Worm (Caenorhabditis elegans) whole organism, young adult: ENCODE data around the gene H12D21.10.

Experiments
- B0019.2 ChIP-seq: fragments of 200-800 bp; sonication (Bioruptor generic); conservative IDR thresholded peaks from 2 replicates; pipeline ENCODE4 v1.3.6; 2022; ENCODE audit warnings: missing genetic modification reagents, missing genetic modification characterization, missing compliant biosample characterization
- B0035.1 ChIP-seq: sonication (generic microtip); optimal IDR thresholded peaks from 2 replicates; lab custom pipeline; 2016; ENCODE audit warnings: missing genetic modification characterization, mild to moderate bottlenecking, missing compliant biosample characterization, missing genotype, missing genetic modification reagents
- D2030.7 ChIP-seq: fragments of 200-800 bp; sonication (Bioruptor generic); IDR thresholded peaks from 2 replicates; pipeline ENCODE4 v1.3.6; 2022; ENCODE audit warnings: missing genetic modification reagents, missing genetic modification characterization, missing compliant biosample characterization
- F49E8.2 ChIP-seq: sonication (generic microtip); optimal IDR thresholded peaks from 3 replicates; lab custom pipeline; 2017; ENCODE audit warnings: missing genetic modification characterization, mild to moderate bottlenecking, missing compliant biosample characterization, antibody characterized with exemption, moderate library complexity; ENCODE audit not compliant: insufficient read depth
- F57C9.4 ChIP-seq: sonication (generic microtip); optimal IDR thresholded peaks from 2 replicates; lab custom pipeline; 2017; ENCODE audit warnings: mild to moderate bottlenecking, missing genetic modification characterization, missing compliant biosample characterization
- K12H6.12 ChIP-seq: fragments of 200-800 bp; sonication (Bioruptor generic); optimal IDR thresholded peaks from 2 replicates; lab custom pipeline; 2018; ENCODE audit warnings: mild to moderate bottlenecking, missing genetic modification characterization, missing compliant biosample characterization
- Y53G8AR.9 ChIP-seq: fragments of 200-800 bp; sonication (Bioruptor generic); conservative IDR thresholded peaks from 2 replicates; pipeline ENCODE4 v1.3.6; 2022; ENCODE audit warnings: missing genetic modification reagents, missing genetic modification characterization, missing compliant biosample characterization
- Y79H2A.3 ChIP-seq: fragments of 200-800 bp; sonication (Bioruptor generic); conservative IDR thresholded peaks from 2 replicates; pipeline ENCODE4 v1.3.6; 2022; ENCODE audit warnings: missing genetic modification reagents, missing genetic modification characterization, missing compliant biosample characterization
- akir-1 ChIP-seq: fragments of 200-800 bp; sonication (Bioruptor generic); optimal IDR thresholded peaks from 2 replicates; lab custom pipeline; 2018; ENCODE audit warnings: mild to moderate bottlenecking, missing genetic modification characterization, moderate library complexity, missing compliant biosample characterization
- aptf-3 ChIP-seq: fragments of 200-800 bp; sonication (Bioruptor generic); IDR thresholded peaks from 2 replicates; pipeline ENCODE4 v1.3.6; 2022; ENCODE audit warnings: missing genetic modification characterization, missing compliant biosample characterization
- ccch-3 ChIP-seq: fragments of 200-800 bp; sonication (Bioruptor generic); optimal IDR thresholded peaks from 2 replicates; lab custom pipeline; 2018; ENCODE audit warnings: mild to moderate bottlenecking, missing genetic modification characterization, missing compliant biosample characterization
- ceh-79 ChIP-seq: sonication (generic microtip); optimal IDR thresholded peaks from 2 replicates; lab custom pipeline; 2017; ENCODE audit warnings: mild to moderate bottlenecking, missing genetic modification characterization, missing compliant biosample characterization
- ceh-91 ChIP-seq: fragments of 200-800 bp; sonication (Bioruptor generic); IDR thresholded peaks from 2 replicates; pipeline ENCODE4 v1.3.6; 2022; ENCODE audit warnings: missing genetic modification reagents, missing genetic modification characterization, missing compliant biosample characterization
- chd-7 ChIP-seq: sonication (generic microtip); optimal IDR thresholded peaks from 2 replicates; lab custom pipeline; 2016; ENCODE audit warnings: mild to moderate bottlenecking, missing genetic modification characterization, moderate library complexity, missing compliant biosample characterization
- dox-1 ChIP-seq: fragments of 200-800 bp; sonication (Bioruptor generic); IDR thresholded peaks from 2 replicates; pipeline ENCODE4 v1.3.6; 2022; ENCODE audit warnings: missing genetic modification reagents, missing genetic modification characterization, missing compliant biosample characterization
- dpl-1 ChIP-seq: fragments of 150-350 bp; optimal IDR thresholded peaks from 2 replicates; lab custom pipeline; 2014; ENCODE audit warnings: missing biosample characterization, missing genetic modification reagents, missing genetic modification characterization
- egl-44 ChIP-seq: fragments of 200-800 bp; sonication (Bioruptor generic); IDR thresholded peaks from 2 replicates; pipeline ENCODE4 v1.3.6; 2022; ENCODE audit warnings: missing genetic modification reagents, missing genetic modification characterization, missing compliant biosample characterization
- egrh-3 ChIP-seq: fragments of 200-800 bp; sonication (Bioruptor generic); IDR thresholded peaks from 2 replicates; pipeline ENCODE4 v1.3.6; 2022; ENCODE audit warnings: missing genetic modification reagents, missing genetic modification characterization, missing compliant biosample characterization
- him-1 ChIP-seq: sonication (generic microtip); optimal IDR thresholded peaks from 2 replicates; lab custom pipeline; 2016; ENCODE audit warnings: missing genotype, missing genetic modification reagents, missing genetic modification characterization, missing compliant biosample characterization
- hlh-12 ChIP-seq: sonication (generic microtip); optimal IDR thresholded peaks from 2 replicates; lab custom pipeline; 2016; ENCODE audit warnings: missing genetic modification characterization, missing compliant biosample characterization
- hlh-26 ChIP-seq: fragments of 200-800 bp; sonication (Bioruptor generic); conservative IDR thresholded peaks from 2 replicates; pipeline ENCODE4 v1.3.6; 2022; ENCODE audit warnings: missing genetic modification reagents, missing genetic modification characterization, missing compliant biosample characterization
- hmg-20 ChIP-seq: fragments of 200-800 bp; sonication (Bioruptor generic); IDR thresholded peaks from 2 replicates; pipeline ENCODE4 v1.3.6; 2022; ENCODE audit warnings: missing genetic modification reagents, missing genetic modification characterization, missing compliant biosample characterization
- lin-35 ChIP-seq, 3 experiments: fragments of 150-350 bp in 2 of 3; sonication (generic microtip) in 1 of 3; optimal IDR thresholded peaks; 2 replicates each; lab custom pipeline; 2014 to 2018; ENCODE audit warnings: missing biosample characterization in 3 of 3, missing genetic modification characterization in 3 of 3, missing genetic modification reagents in 3 of 3
- lir-1 ChIP-seq: fragments of 200-800 bp; sonication (Bioruptor generic); conservative IDR thresholded peaks from 2 replicates; pipeline ENCODE4 v1.3.6; 2022; ENCODE audit warnings: missing genetic modification reagents, missing genetic modification characterization, missing compliant biosample characterization
- nfya-1 ChIP-seq: sonication (generic microtip); optimal IDR thresholded peaks from 2 replicates; lab custom pipeline; 2017; ENCODE audit warnings: antibody characterized with exemption, missing compliant biosample characterization, missing genetic modification characterization, borderline replicate concordance; ENCODE audit not compliant: insufficient read depth
- nfya-2 ChIP-seq: fragments of 200-800 bp; sonication (Bioruptor generic); IDR thresholded peaks from 2 replicates; pipeline ENCODE4 v1.3.6; 2022; ENCODE audit warnings: missing genetic modification reagents, missing genetic modification characterization, missing compliant biosample characterization
- nfyb-1 ChIP-seq: fragments of 200-800 bp; sonication (Bioruptor generic); IDR thresholded peaks from 2 replicates; pipeline ENCODE4 v1.3.6; 2022; ENCODE audit warnings: missing genetic modification reagents, missing genetic modification characterization, missing compliant biosample characterization
- nhr-179 ChIP-seq: sonication (generic microtip); optimal IDR thresholded peaks from 2 replicates; lab custom pipeline; 2016; ENCODE audit warnings: mild to moderate bottlenecking, missing genetic modification characterization, missing compliant biosample characterization
- nhr-80 ChIP-seq: sonication (generic microtip); optimal IDR thresholded peaks from 2 replicates; lab custom pipeline; 2016; ENCODE audit warnings: missing genetic modification characterization, missing compliant biosample characterization
- rec-8 ChIP-seq, 2 experiments: sonication (generic microtip); optimal IDR thresholded peaks; 2 replicates each; lab custom pipeline; 2016; ENCODE audit warnings: mild to moderate bottlenecking in 2 of 2, missing genetic modification characterization in 2 of 2, missing genetic modification reagents in 2 of 2, missing genotype in 2 of 2, missing biosample characterization in 1 of 2, missing compliant biosample characterization in 1 of 2, moderate library complexity in 1 of 2
- snpc-3.4 ChIP-seq: sonication (generic microtip); optimal IDR thresholded peaks from 2 replicates; lab custom pipeline; 2017; ENCODE audit warnings: missing genetic modification characterization, mild to moderate bottlenecking, missing compliant biosample characterization, antibody characterized with exemption, moderate library complexity, missing genotype, missing genetic modification reagents
- somi-1 ChIP-seq: fragments of 200-800 bp; sonication (Bioruptor generic); optimal IDR thresholded peaks from 2 replicates; lab custom pipeline; 2018; ENCODE audit warnings: mild to moderate bottlenecking, missing genetic modification characterization, missing compliant biosample characterization
- unc-130 ChIP-seq: sonication (generic microtip); optimal IDR thresholded peaks from 2 replicates; lab custom pipeline; 2016; ENCODE audit warnings: missing genetic modification reagents, missing genetic modification characterization, missing compliant biosample characterization
- zim-3 ChIP-seq: sonication (generic microtip); optimal IDR thresholded peaks from 2 replicates; lab custom pipeline; 2017; ENCODE audit warnings: mild to moderate bottlenecking, missing genetic modification characterization, moderate library complexity, missing compliant biosample characterization
- ztf-22 ChIP-seq: fragments of 200-800 bp; sonication (Bioruptor generic); optimal IDR thresholded peaks from 2 replicates; lab custom pipeline; 2018; ENCODE audit warnings: mild to moderate bottlenecking, missing genetic modification characterization, moderate library complexity, missing compliant biosample characterization
- ztf-25 ChIP-seq: fragments of 200-800 bp; sonication (Bioruptor generic); IDR thresholded peaks from 2 replicates; pipeline ENCODE4 v1.3.6; 2022; ENCODE audit warnings: missing genetic modification reagents, missing genetic modification characterization, missing compliant biosample characterization
- ztf-26 ChIP-seq: sonication (generic microtip); optimal IDR thresholded peaks from 2 replicates; lab custom pipeline; 2017; ENCODE audit warnings: missing genetic modification characterization, missing compliant biosample characterization

Gene H12D21.10

DNA sequence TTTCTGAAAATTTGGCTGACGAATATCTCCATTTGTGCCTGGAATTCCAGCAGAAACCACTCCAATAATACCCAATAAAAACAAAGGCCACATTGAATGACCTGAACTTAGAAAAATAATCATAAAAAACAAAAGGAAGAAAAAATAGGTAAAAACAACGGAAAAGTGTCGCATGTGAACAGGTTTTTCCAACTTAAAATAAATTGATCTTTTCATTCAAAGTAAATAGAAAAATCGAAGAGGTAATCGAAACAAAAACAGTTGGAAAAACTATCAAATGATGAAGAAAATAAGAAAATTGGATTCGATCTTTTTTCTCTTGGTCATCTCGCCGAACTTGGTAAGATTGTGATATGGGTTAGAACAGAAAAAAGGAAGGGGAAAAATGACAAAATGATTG, 21.9 kb downstream of the H12D21.10 start, which contains the start of gene zmp-4:
zmp-4 (minus strand) TSS at position 101 of the 400 bp plus-strand sequence.
- TF ChIP-seq D2030.7 (GFP tag; lab: Robert Waterston, UW) (no peak), nfya-1 (tag; lab: Kevin White, UChicago) (no peak)

- TF ChIP-seq nfya-2 (no peak), hlh-26 (GFP tag; lab: Robert Waterston, UW) (no peak), ceh-79 (no peak), rec-8 (tag; optimal IDR thresholded peaks at IDR 0.05; lab: Kevin White, UChicago) (no peak), hlh-12 (no peak), egl-44 (no peak), akir-1 (no peak), chd-7 (tag; lab: Kevin White, UChicago) (no peak), nhr-179 (tag; lab: Kevin White, UChicago) (no peak), unc-130 (GFP tag; lab: Kevin White, UChicago) (no peak), somi-1 (GFP tag; lab: Kevin White, UChicago) (no peak)
- TF ChIP-seq, all 124 proteins: peak for 0
These were observed 24.5 kb downstream of the H12D21.10 start, which contains the start of gene srg-54 for ce11 chrV:14924104-14924503. TSS of gene srg-54 (minus strand) at chrV:14924204.

DNA sequence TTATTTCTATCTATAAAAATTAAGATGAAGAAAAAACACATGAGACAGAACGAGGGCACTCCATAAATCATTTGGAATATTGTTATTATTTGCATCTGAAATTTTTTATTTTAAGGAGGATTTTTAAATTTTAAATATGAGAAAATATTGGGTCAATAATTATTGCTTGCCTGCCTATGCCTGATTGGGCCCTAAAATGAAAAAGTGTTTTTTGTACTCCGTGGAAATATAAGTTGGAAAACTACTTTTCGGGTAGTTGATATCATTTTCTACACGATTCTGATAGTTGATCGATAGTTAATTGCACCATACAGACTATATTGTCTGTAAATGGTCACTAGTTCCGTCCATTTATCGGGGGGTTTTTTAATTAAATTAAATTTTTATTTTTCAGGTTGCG, 28.6 kb downstream of the H12D21.10 start, which contains the start of gene srg-55:
srg-55 (minus strand) TSS at position 101 of the 400 bp plus-strand sequence.
- TF ChIP-seq F57C9.4 (tag; lab: Kevin White, UChicago) (no peak), zim-3 (tag; lab: Kevin White, UChicago) (no peak)

DNA sequence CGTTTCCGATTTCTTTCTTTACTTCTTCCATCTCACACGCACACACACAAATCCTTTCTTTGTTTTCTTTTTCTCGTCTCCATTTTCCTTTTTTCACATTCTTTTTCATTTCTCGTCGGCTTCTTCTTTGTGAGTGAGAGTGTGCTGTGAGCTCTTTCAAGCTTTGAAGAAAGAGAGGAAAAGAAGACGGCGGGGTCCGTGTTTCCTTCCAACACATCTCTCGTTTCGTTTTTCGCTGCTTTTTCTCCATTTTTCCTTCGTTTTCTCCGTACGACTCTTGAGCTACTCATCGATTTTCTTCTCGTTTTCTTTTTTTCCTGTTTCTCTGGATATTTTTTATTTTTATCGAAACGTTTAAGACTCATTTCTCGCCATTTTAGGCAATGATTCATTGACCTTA, 30.6 kb downstream of the H12D21.10 start:
- no peak for TF ChIP-seq snpc-3.4
- peak; percentile 21 for TF ChIP-seq K12H6.12 (tag; lab: Kevin White, UChicago)
- no peak for TF ChIP-seq dox-1
- TF ChIP-seq ztf-22 (GFP tag; lab: Kevin White, UChicago) = no peak
- TF ChIP-seq nfya-2 = no peak

DNA sequence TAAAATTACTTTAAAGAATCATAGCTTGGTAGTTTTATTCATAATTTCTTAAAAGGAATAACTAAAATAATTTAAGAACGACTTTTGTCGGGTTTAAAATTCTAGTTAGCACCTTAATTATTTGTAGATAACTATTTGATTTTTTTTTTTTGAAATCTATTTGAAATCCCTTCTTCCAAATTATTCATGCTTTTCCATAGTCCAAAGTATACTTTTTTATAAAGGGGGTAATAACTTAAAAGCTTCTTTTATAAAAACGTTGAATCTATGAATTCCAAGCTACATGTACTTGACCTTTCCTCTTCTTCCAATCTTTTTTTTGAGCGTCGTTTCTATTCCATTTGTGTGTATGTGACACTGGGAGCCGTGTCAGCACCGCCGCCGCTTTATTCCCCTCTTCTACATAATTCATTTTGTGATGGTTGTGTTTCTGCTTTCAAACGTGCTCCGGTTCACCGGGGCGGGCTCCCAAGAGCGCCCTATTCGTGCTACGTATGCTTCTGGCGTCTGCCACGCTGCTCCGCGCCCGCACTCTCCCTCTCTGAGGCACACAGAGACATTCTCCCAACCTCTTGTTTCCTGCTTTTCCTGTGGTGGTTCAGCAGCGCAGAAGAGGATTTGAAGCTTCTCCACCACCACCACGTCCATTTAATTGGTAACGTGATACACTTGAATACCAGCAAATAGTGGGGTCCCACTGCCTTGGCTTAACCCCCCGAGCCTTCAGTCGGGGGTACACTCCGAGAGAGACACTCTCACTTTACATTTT, 34.0 kb downstream of the H12D21.10 start:
- 0 out of 2 replicates have a peak, but pooled peaks have one; percentile 28 for TF ChIP-seq nfyb-1
- no peak for TF ChIP-seq B0035.1
- TF ChIP-seq aptf-3 (GFP tag; lab: Robert Waterston, UW) = peak; percentile 57; the same call in 1 of the 2 replicates
- no peak for TF ChIP-seq lir-1 (GFP tag; lab: Robert Waterston, UW)
- no peak for TF ChIP-seq ceh-91 (GFP tag; lab: Robert Waterston, UW)
- no peak for TF ChIP-seq F49E8.2
- 0 out of 2 replicates have a peak, but pooled peaks have one; percentile 17 for TF ChIP-seq hmg-20 (GFP tag; lab: Robert Waterston, UW)
- peak; percentile 43; the same call in 1 of the 2 replicates for TF ChIP-seq egrh-3 (GFP tag; lab: Robert Waterston, UW)

- TF ChIP-seq B0019.2 (no peak), ztf-25 (GFP tag; lab: Robert Waterston, UW) (no peak), dpl-1 (GFP tag; lab: Kevin White, UChicago) (no peak), nhr-179 (tag; lab: Kevin White, UChicago) (no peak), Y79H2A.3 (GFP tag; lab: Robert Waterston, UW) (no peak), hmg-20 (GFP tag; lab: Robert Waterston, UW) (no peak), unc-130 (GFP tag; lab: Kevin White, UChicago) (no peak), egl-44 (no peak), ccch-3 (no peak), ztf-26 (no peak), nhr-80 (tag; lab: Kevin White, UChicago) (no peak), lin-35 (GFP tag; optimal IDR thresholded peaks at IDR 0.05; lab: Kevin White, UChicago) (no peak), Y53G8AR.9 (GFP tag; lab: Robert Waterston, UW) (no peak), him-1 (no peak)
- TF ChIP-seq, all 124 proteins: peak for 0
These were observed 37.0 kb downstream of the H12D21.10 start, which contains the start of gene C30G7.2 for ce11 chrV:14936587-14936986. TSS of gene C30G7.2 (plus strand) at chrV:14936887.
